Worm (Caenorhabditis elegans): ENCODE data around the gene M01B2.12.

Gene M01B2.12

ce11 chrV:15305502-15305901, 41.5 kb upstream of the M01B2.12 start, which contains the start of gene T26H8.5:
TSS of gene T26H8.5 (minus strand) at chrV:15305602.
- TF ChIP-seq elt-3 (tag; optimal IDR thresholded peaks at IDR 0.05) (no peak), elt-2 (tag; optimal IDR thresholded peaks at IDR 0.05) (no peak), nhr-76 (tag; optimal IDR thresholded peaks at IDR 0.05) (no peak), fos-1 (tag; optimal IDR thresholded peaks at IDR 0.05) (no peak), tbx-2 (tag; optimal IDR thresholded peaks at IDR 0.05) (no peak), nhr-28 (tag; optimal IDR thresholded peaks at IDR 0.05) (no peak), pqm-1 (tag; optimal IDR thresholded peaks at IDR 0.05) (no peak), zag-1 (tag; optimal IDR thresholded peaks at IDR 0.05) (no peak), aly-2 (tag; optimal IDR thresholded peaks at IDR 0.05) (no peak)

DNA sequence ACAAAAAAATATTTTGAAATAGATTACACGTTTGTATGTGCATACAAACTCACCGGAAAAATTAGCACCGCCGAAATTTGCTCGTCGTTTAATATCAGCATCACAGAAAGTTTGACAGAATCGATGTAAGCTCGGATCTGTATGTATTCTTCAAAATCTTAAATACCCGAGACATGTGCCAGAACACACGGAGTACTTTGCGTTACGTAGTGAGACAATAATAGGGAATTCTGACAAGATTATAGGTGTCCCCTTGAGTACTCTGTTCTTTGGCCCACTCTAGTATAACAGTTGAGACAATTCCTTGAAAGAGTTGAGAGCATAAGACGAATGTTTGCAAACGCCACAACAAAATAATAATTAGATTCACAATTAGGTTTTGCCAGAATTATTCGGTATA, 39.6 kb upstream of the M01B2.12 start, which contains the start of gene srx-48:
TSS of gene srx-48 (minus strand) at position 101 of the 400 bp plus-strand sequence.
- no peak for TF ChIP-seq jun-1 (tag; optimal IDR thresholded peaks at IDR 0.05)
- no peak for TF ChIP-seq nhr-237 (tag; optimal IDR thresholded peaks at IDR 0.05)
- no peak for TF ChIP-seq elt-1 (tag; optimal IDR thresholded peaks at IDR 0.05)
- TF ChIP-seq pha-4 (tag; optimal IDR thresholded peaks at IDR 0.05), result no peak
- TF ChIP-seq hmg-11 (tag; optimal IDR thresholded peaks at IDR 0.05), result no peak

- TF ChIP-seq skn-1 (tag; optimal IDR thresholded peaks at IDR 0.05), result peak; percentile 81
- TF ChIP-seq lsy-12 (tag; optimal IDR thresholded peaks at IDR 0.05), result no peak
- peak; percentile 99 for TF ChIP-seq elt-2 (tag; optimal IDR thresholded peaks at IDR 0.05)
- TF ChIP-seq pqm-1 (tag; optimal IDR thresholded peaks at IDR 0.05), result peak; percentile 99
- TF ChIP-seq elt-3 (tag; optimal IDR thresholded peaks at IDR 0.05), result no peak
- peak; percentile 52 for TF ChIP-seq fos-1 (tag; optimal IDR thresholded peaks at IDR 0.05)
- TF ChIP-seq nhr-43 (tag; optimal IDR thresholded peaks at IDR 0.05; ENCODE audit: poor library complexity, severe bottlenecking), result no peak
- no peak for TF ChIP-seq elt-1 (tag; optimal IDR thresholded peaks at IDR 0.05)
- no peak for TF ChIP-seq nhr-28 (tag; optimal IDR thresholded peaks at IDR 0.05)
- TF ChIP-seq jun-1 (tag; optimal IDR thresholded peaks at IDR 0.05), result peak; percentile 94
- TF ChIP-seq ztf-11 (tag; optimal IDR thresholded peaks at IDR 0.05), result no peak
- peak; percentile 65 for TF ChIP-seq pha-4 (tag; optimal IDR thresholded peaks at IDR 0.05)
- no peak for TF ChIP-seq nhr-23 (tag; optimal IDR thresholded peaks at IDR 0.05)
Observed at ce11 chrV:15298597-15298996, 34.6 kb upstream of the M01B2.12 start, which contains the start of gene cpr-3. TSS of gene cpr-3 (minus strand) at chrV:15298700.

ce11 chrV:15293865-15294264, 29.8 kb upstream of the M01B2.12 start, which contains the start of gene str-96:
TSS of gene str-96 (minus strand) at chrV:15293965.
- no peak for TF ChIP-seq ceh-9 (tag; optimal IDR thresholded peaks at IDR 0.05)
- TF ChIP-seq mdl-1 (tag; optimal IDR thresholded peaks at IDR 0.05), result no peak
- TF ChIP-seq fos-1 (tag; optimal IDR thresholded peaks at IDR 0.05), result no peak
- TF ChIP-seq lsy-12 (tag; optimal IDR thresholded peaks at IDR 0.05), result no peak
- no peak for TF ChIP-seq nfya-1 (tag; optimal IDR thresholded peaks at IDR 0.05; ENCODE audit: insufficient read depth)
- TF ChIP-seq egl-27 (tag; optimal IDR thresholded peaks at IDR 0.05), result no peak
- TF ChIP-seq egl-5 (tag; optimal IDR thresholded peaks at IDR 0.05), result no peak
- no peak for TF ChIP-seq fkh-10 (GFP tag; optimal IDR thresholded peaks at IDR 0.05)
- TF ChIP-seq hmg-11 (tag; optimal IDR thresholded peaks at IDR 0.05), result no peak
- TF ChIP-seq ceh-28 (tag; optimal IDR thresholded peaks at IDR 0.05), result no peak
- TF ChIP-seq sea-2 (GFP tag; optimal IDR thresholded peaks at IDR 0.05), result no peak
- no peak for TF ChIP-seq ztf-11 (tag; optimal IDR thresholded peaks at IDR 0.05)
- no peak for TF ChIP-seq lin-15B (tag; optimal IDR thresholded peaks at IDR 0.05)
- no peak for TF ChIP-seq ceh-16 (tag; optimal IDR thresholded peaks at IDR 0.05)
- TF ChIP-seq daf-12 (tag; optimal IDR thresholded peaks at IDR 0.05), result no peak
- no peak for TF ChIP-seq fkh-2 (tag; optimal IDR thresholded peaks at IDR 0.05)
- TF ChIP-seq pqm-1 (tag; optimal IDR thresholded peaks at IDR 0.05), result no peak
- TF ChIP-seq nhr-67 (tag; optimal IDR thresholded peaks at IDR 0.05), result no peak

DNA sequence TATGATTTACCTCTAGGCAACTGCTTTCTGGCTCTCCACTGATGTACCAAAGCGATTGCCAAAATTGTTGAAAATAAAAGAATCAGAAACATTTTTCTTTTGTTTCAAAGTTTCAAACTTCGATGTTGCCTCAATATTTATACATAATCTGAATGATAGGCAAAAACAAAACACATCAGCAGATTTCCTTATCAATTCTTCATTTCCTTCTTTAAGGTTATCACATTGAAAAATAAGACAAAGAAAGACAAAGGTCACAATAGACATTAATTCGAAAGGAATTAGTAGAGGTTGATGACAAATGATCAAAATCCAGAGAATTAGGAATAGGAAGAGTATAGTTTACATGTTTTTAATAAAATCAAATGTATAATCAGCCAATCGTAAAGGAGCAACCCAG, 27.0 kb upstream of the M01B2.12 start, which contains the start of gene cyp-34A2:
TSS of gene cyp-34A2 (minus strand) at position 101 of the 400 bp plus-strand sequence.
- TF ChIP-seq pqm-1 (tag; optimal IDR thresholded peaks at IDR 0.05) (peak; percentile 0), nhr-11 (tag; optimal IDR thresholded peaks at IDR 0.05) (no peak)
